Worm (Caenorhabditis elegans) whole organism, late embryonic: ENCODE data around the gene M04C3.5.

Experiments used
- C38D4.7 ChIP-seq: fragments of 200-800 bp; sonication (Bioruptor generic); optimal IDR thresholded peaks from 2 replicates; lab custom pipeline; 2018; ENCODE audit warnings: mild to moderate bottlenecking, missing genetic modification characterization, moderate library complexity, missing compliant biosample characterization
- ama-1 ChIP-seq: fragments of 150-350 bp; optimal IDR thresholded peaks from 2 replicates; lab custom pipeline; 2014
- ceh-31 ChIP-seq: sonication (generic microtip); optimal IDR thresholded peaks from 2 replicates; lab custom pipeline; 2016; ENCODE audit warnings: missing genetic modification characterization, missing compliant biosample characterization
- che-1 ChIP-seq: sonication (generic microtip); optimal IDR thresholded peaks from 2 replicates; lab custom pipeline; 2016; ENCODE audit warnings: mild to moderate bottlenecking, missing genetic modification characterization, missing compliant biosample characterization
- dve-1 ChIP-seq: sonication (generic microtip); optimal IDR thresholded peaks from 2 replicates; lab custom pipeline; 2017; ENCODE audit warnings: antibody characterized with exemption, mild to moderate bottlenecking, missing genetic modification characterization, missing compliant biosample characterization
- fkh-10 ChIP-seq: fragments of 150-350 bp; optimal IDR thresholded peaks from 2 replicates; lab custom pipeline; 2014; ENCODE audit warnings: missing biosample characterization, missing genetic modification reagents, missing genetic modification characterization
- fkh-6 ChIP-seq: sonication (generic microtip); optimal IDR thresholded peaks from 2 replicates; lab custom pipeline; 2016; ENCODE audit warnings: missing genetic modification characterization, missing compliant biosample characterization
- hlh-13 ChIP-seq: fragments of 200-800 bp; sonication (Bioruptor generic); optimal IDR thresholded peaks from 2 replicates; lab custom pipeline; 2018; ENCODE audit warnings: mild to moderate bottlenecking, missing genetic modification characterization, missing compliant biosample characterization
- hlh-15 ChIP-seq: sonication (generic microtip); optimal IDR thresholded peaks from 2 replicates; lab custom pipeline; 2016; ENCODE audit warnings: missing genetic modification characterization, missing compliant biosample characterization
- nhr-232 ChIP-seq: sonication (generic microtip); optimal IDR thresholded peaks from 2 replicates; lab custom pipeline; 2016; ENCODE audit warnings: missing genetic modification characterization, missing compliant biosample characterization
- pag-3 ChIP-seq: sonication (generic microtip); optimal IDR thresholded peaks from 2 replicates; lab custom pipeline; 2016; ENCODE audit warnings: missing compliant biosample characterization, missing genetic modification characterization, borderline replicate concordance
- pqm-1 ChIP-seq: sonication (generic microtip); optimal IDR thresholded peaks from 2 replicates; lab custom pipeline; 2016; ENCODE audit warnings: missing genetic modification characterization, missing compliant biosample characterization
- zip-5 ChIP-seq: sonication (generic microtip); optimal IDR thresholded peaks from 2 replicates; lab custom pipeline; 2016; ENCODE audit warnings: missing genetic modification characterization, missing compliant biosample characterization

- TF ChIP-seq nhr-232, result no peak
- no peak for TF ChIP-seq pag-3 (tag; lab: Kevin White, UChicago)
- TF ChIP-seq hlh-15, result no peak
- TF ChIP-seq hlh-13, result no peak
- no peak for TF ChIP-seq ama-1 (lab: Kevin White, UChicago)
- TF ChIP-seq ceh-31 (tag; lab: Kevin White, UChicago), result no peak
- no peak for TF ChIP-seq fkh-10
- no peak for TF ChIP-seq pqm-1 (tag; lab: Kevin White, UChicago)
- no peak for TF ChIP-seq C38D4.7 (GFP tag; lab: Kevin White, UChicago)
- no peak for TF ChIP-seq dve-1 (tag; lab: Kevin White, UChicago)
- TF ChIP-seq fkh-6 (tag; lab: Kevin White, UChicago), result no peak
- TF ChIP-seq zip-5, result no peak
- TF ChIP-seq che-1, result no peak
Measured at ce11 chrV:19431036-19431435, 18.5 kb upstream of the M04C3.5 start, which contains the start of gene srw-85.
